Worm (Caenorhabditis elegans): ENCODE results near the gene srw-60.

ce11 chrII:2973940-2974402, 15.6 kb downstream of the srw-60 start:
- TF ChIP-seq egl-27 (tag; optimal IDR thresholded peaks at IDR 0.05) (peak; percentile 89), aly-2 (tag; optimal IDR thresholded peaks at IDR 0.05) (no peak)
